Fruit fly (Drosophila melanogaster) whole organism, embryonic: ENCODE results near the gene CG43163.
A peak's percentile ranks its signal among the peaks of the same experiment; 100 is the strongest.

Experiments
- Aef1 ChIP-seq: fragments of 200-800 bp; sonication (Bioruptor generic); IDR thresholded peaks from 3 replicates; pipeline ENCODE4 v1.3.6; 2022; ENCODE audit warnings: missing biosample characterization, missing genetic modification characterization
- B-H2 ChIP-seq: fragments of 200-800 bp; sonication (Bioruptor generic); optimal IDR thresholded peaks from 2 replicates; lab custom pipeline; 2018; ENCODE audit warnings: missing biosample characterization, mild to moderate bottlenecking, missing genetic modification characterization
- BEAF-32 ChIP-seq: fragments of 200-800 bp; sonication (Bioruptor generic); optimal IDR thresholded peaks from 3 replicates; lab custom pipeline; 2017; ENCODE audit warnings: missing biosample characterization, missing genetic modification characterization, mild to moderate bottlenecking, moderate library complexity, missing genetic modification reagents
- C15 ChIP-seq: fragments of 200-800 bp; sonication (Bioruptor generic); IDR thresholded peaks from 3 replicates; pipeline ENCODE4 v1.3.6; 2022; ENCODE audit warnings: missing biosample characterization, missing genetic modification characterization
- CG11093 ChIP-seq: fragments of 200-800 bp; sonication (Bioruptor generic); IDR thresholded peaks from 3 replicates; pipeline ENCODE4 v1.3.6; 2022; ENCODE audit warnings: missing biosample characterization, missing genetic modification characterization
- CG11695 ChIP-seq: fragments of 200-800 bp; sonication (Bioruptor generic); IDR thresholded peaks from 3 replicates; pipeline ENCODE4 v1.3.6; 2022; ENCODE audit warnings: missing biosample characterization, missing genetic modification characterization
- CG12155 ChIP-seq: fragments of 200-800 bp; sonication (Bioruptor generic); optimal IDR thresholded peaks from 3 replicates; lab custom pipeline; 2016; ENCODE audit warnings: missing biosample characterization, missing genetic modification characterization
- CG13287 ChIP-seq: fragments of 200-800 bp; sonication (Bioruptor generic); IDR thresholded peaks from 2 replicates; pipeline ENCODE4 v1.3.6; 2022; ENCODE audit warnings: missing biosample characterization, missing genetic modification characterization; ENCODE audit not compliant: partially characterized antibody
- CG14965 ChIP-seq: fragments of 200-800 bp; sonication (Bioruptor generic); optimal IDR thresholded peaks from 2 replicates; lab custom pipeline; 2016; ENCODE audit warnings: missing biosample characterization, missing genetic modification characterization, borderline replicate concordance
- CG15479 ChIP-seq: fragments of 200-800 bp; sonication (Bioruptor generic); optimal IDR thresholded peaks from 3 replicates; lab custom pipeline; 2019; ENCODE audit warnings: missing biosample characterization, mild to moderate bottlenecking, missing genetic modification characterization, moderate library complexity
- CG15514 ChIP-seq: fragments of 200-800 bp; sonication (Bioruptor generic); optimal IDR thresholded peaks from 3 replicates; lab custom pipeline; 2017; ENCODE audit warnings: missing biosample characterization, missing genetic modification characterization, mild to moderate bottlenecking, moderate library complexity, missing genetic modification reagents
- CG17186 ChIP-seq: fragments of 200-800 bp; sonication (Bioruptor generic); optimal IDR thresholded peaks from 3 replicates; lab custom pipeline; 2017; ENCODE audit warnings: missing biosample characterization, missing genetic modification reagents, missing genetic modification characterization
- CG2202 ChIP-seq: fragments of 200-800 bp; sonication (Bioruptor generic); optimal IDR thresholded peaks from 2 replicates; lab custom pipeline; 2018; ENCODE audit warnings: missing biosample characterization, mild to moderate bottlenecking, missing genetic modification characterization
- CG2875 ChIP-seq: fragments of 200-800 bp; sonication (Bioruptor generic); optimal IDR thresholded peaks from 2 replicates; lab custom pipeline; 2017; ENCODE audit warnings: missing biosample characterization, mild to moderate bottlenecking, missing genetic modification characterization, missing genetic modification reagents
- CG3407 ChIP-seq: fragments of 200-800 bp; sonication (Bioruptor generic); optimal IDR thresholded peaks from 2 replicates; lab custom pipeline; 2018; ENCODE audit warnings: missing biosample characterization, mild to moderate bottlenecking, missing genetic modification characterization
- CG3726 ChIP-seq: fragments of 200-800 bp; sonication (Bioruptor generic); IDR thresholded peaks from 3 replicates; pipeline ENCODE4, ENCODE4 v1.3.6; 2022; ENCODE audit warnings: missing biosample characterization, missing genetic modification characterization
- CG7745 ChIP-seq: fragments of 200-800 bp; sonication (Bioruptor generic); optimal IDR thresholded peaks from 2 replicates; lab custom pipeline; 2018; ENCODE audit warnings: missing biosample characterization, mild to moderate bottlenecking, missing genetic modification characterization, moderate library complexity
- Dref ChIP-seq: fragments of 200-800 bp; sonication (Bioruptor generic); IDR thresholded peaks from 2 replicates; pipeline ENCODE4 v1.3.6; 2022; ENCODE audit warnings: missing biosample characterization, missing genetic modification characterization
- Fer2 ChIP-seq: fragments of 200-800 bp; sonication (Bioruptor generic); optimal IDR thresholded peaks from 2 replicates; lab custom pipeline; 2018; ENCODE audit warnings: missing biosample characterization, mild to moderate bottlenecking, missing genetic modification characterization, moderate library complexity
- MESR4 ChIP-seq: fragments of 200-800 bp; sonication (Bioruptor generic); optimal IDR thresholded peaks from 2 replicates; lab custom pipeline; 2018; ENCODE audit warnings: missing biosample characterization, mild to moderate bottlenecking, missing genetic modification characterization, moderate library complexity
- Med ChIP-seq: fragments of 200-800 bp; sonication (Bioruptor generic); peaks from one replicate; lab custom pipeline; 2016; ENCODE audit warnings: missing biosample characterization, missing genetic modification characterization, mild to moderate bottlenecking, inconsistent platforms, moderate library complexity
- Meics ChIP-seq: fragments of 200-800 bp; sonication (Bioruptor generic); optimal IDR thresholded peaks from 2 replicates; lab custom pipeline; 2017; ENCODE audit warnings: missing biosample characterization, mild to moderate bottlenecking, missing genetic modification characterization
- Mes4 ChIP-seq: fragments of 200-800 bp; sonication (Bioruptor generic); optimal IDR thresholded peaks from 2 replicates; lab custom pipeline; 2016; ENCODE audit warnings: missing biosample characterization, missing genetic modification characterization
- NK7.1 ChIP-seq: fragments of 200-800 bp; sonication (Bioruptor generic); optimal IDR thresholded peaks from 3 replicates; lab custom pipeline; 2016; ENCODE audit warnings: missing biosample characterization, missing genetic modification characterization
- NfI ChIP-seq: fragments of 200-800 bp; sonication (Bioruptor generic); optimal IDR thresholded peaks from 3 replicates; lab custom pipeline; 2018; ENCODE audit warnings: missing biosample characterization, mild to moderate bottlenecking, missing genetic modification characterization, moderate library complexity
- btn ChIP-seq: fragments of 200-800 bp; sonication (Bioruptor generic); optimal IDR thresholded peaks from 2 replicates; lab custom pipeline; 2016; ENCODE audit warnings: missing biosample characterization, missing genetic modification characterization
- caup ChIP-seq: fragments of 200-800 bp; sonication (Bioruptor generic); optimal IDR thresholded peaks from 3 replicates; lab custom pipeline; 2017; ENCODE audit warnings: missing biosample characterization, mild to moderate bottlenecking, missing genetic modification characterization, moderate library complexity; ENCODE audit not compliant: severe bottlenecking
- chn ChIP-seq: fragments of 200-800 bp; sonication (Bioruptor generic); optimal IDR thresholded peaks from 2 replicates; lab custom pipeline; 2016; ENCODE audit warnings: missing biosample characterization, missing genetic modification characterization
- crc ChIP-seq: fragments of 200-800 bp; sonication (Bioruptor generic); optimal IDR thresholded peaks from 2 replicates; lab custom pipeline; 2016; ENCODE audit warnings: missing biosample characterization, missing genetic modification characterization
- dm ChIP-seq: fragments of 200-800 bp; sonication (Bioruptor generic); optimal IDR thresholded peaks from 3 replicates; lab custom pipeline; 2016; ENCODE audit warnings: missing biosample characterization, missing genetic modification characterization
- dmrt99B ChIP-seq: fragments of 200-800 bp; sonication (Bioruptor generic); optimal IDR thresholded peaks from 2 replicates; lab custom pipeline; 2018; ENCODE audit warnings: missing biosample characterization, mild to moderate bottlenecking, missing genetic modification characterization, moderate library complexity
- exex ChIP-seq: fragments of 200-800 bp; sonication (Bioruptor generic); optimal IDR thresholded peaks from 4 replicates; lab custom pipeline; 2018; ENCODE audit warnings: missing biosample characterization, mild to moderate bottlenecking, missing genetic modification characterization, moderate library complexity
- jigr1 ChIP-seq: fragments of 200-800 bp; sonication (Bioruptor generic); IDR thresholded peaks from 3 replicates; pipeline ENCODE4 v1.3.6; 2022; ENCODE audit warnings: missing biosample characterization, missing genetic modification characterization
- kah ChIP-seq: fragments of 200-800 bp; sonication (Bioruptor generic); optimal IDR thresholded peaks from 2 replicates; lab custom pipeline; 2018; ENCODE audit warnings: missing biosample characterization, mild to moderate bottlenecking, missing genetic modification characterization
- knrl ChIP-seq: fragments of 200-800 bp; sonication (Bioruptor generic); IDR thresholded peaks from 3 replicates; pipeline ENCODE4 v1.3.6; 2022; ENCODE audit warnings: missing biosample characterization, missing genetic modification characterization; ENCODE audit not compliant: partially characterized antibody
- lola ChIP-seq, 3 experiments: fragments of >200 bp in 2 of 3; fragments of 200-800 bp in 1 of 3; sonication (Bioruptor generic) in 1 of 3; optimal IDR thresholded peaks; 2 replicates each; lab custom pipeline; 2017 to 2019; ENCODE audit warnings: missing biosample characterization in 3 of 3, missing genetic modification characterization in 3 of 3, mild to moderate bottlenecking in 1 of 3, moderate library complexity in 1 of 3
- nau ChIP-seq: fragments of 200-800 bp; sonication (Bioruptor generic); optimal IDR thresholded peaks from 3 replicates; lab custom pipeline; 2017; ENCODE audit warnings: missing biosample characterization, mild to moderate bottlenecking, missing genetic modification characterization, missing genetic modification reagents
- nerfin-2 ChIP-seq: fragments of 200-800 bp; sonication (Bioruptor generic); IDR thresholded peaks from 2 replicates; pipeline ENCODE4 v1.3.6; 2022; ENCODE audit warnings: missing biosample characterization, missing genetic modification characterization; ENCODE audit not compliant: partially characterized antibody
- phol ChIP-seq: fragments of 200-800 bp; sonication (Bioruptor generic); optimal IDR thresholded peaks from 3 replicates; lab custom pipeline; 2018; ENCODE audit warnings: missing biosample characterization, mild to moderate bottlenecking, missing genetic modification characterization, moderate library complexity
- pzg ChIP-seq: fragments of 200-800 bp; sonication (Bioruptor generic); optimal IDR thresholded peaks from 3 replicates; lab custom pipeline; 2018; ENCODE audit warnings: missing biosample characterization, mild to moderate bottlenecking, missing genetic modification characterization, moderate library complexity
- rib ChIP-seq: fragments of 200-800 bp; sonication (Bioruptor generic); IDR thresholded peaks from 2 replicates; pipeline ENCODE4 v1.3.6; 2022; ENCODE audit warnings: missing biosample characterization, missing genetic modification characterization
- schlank ChIP-seq: fragments of 200-800 bp; sonication (Bioruptor generic); optimal IDR thresholded peaks from 2 replicates; lab custom pipeline; 2018; ENCODE audit warnings: missing biosample characterization, mild to moderate bottlenecking, missing genetic modification characterization
- sd ChIP-seq: fragments of 200-800 bp; sonication (Bioruptor generic); optimal IDR thresholded peaks from 3 replicates; lab custom pipeline; 2018; ENCODE audit warnings: missing biosample characterization, mild to moderate bottlenecking, missing genetic modification characterization, moderate library complexity
- sim ChIP-seq: fragments of 200-800 bp; sonication (Bioruptor generic); IDR thresholded peaks from 2 replicates; pipeline ENCODE4 v1.3.6; 2022; ENCODE audit warnings: missing biosample characterization, missing genetic modification characterization
- stwl ChIP-seq: fragments of 200-800 bp; sonication (Bioruptor generic); optimal IDR thresholded peaks from 3 replicates; lab custom pipeline; 2018; ENCODE audit warnings: missing biosample characterization, mild to moderate bottlenecking, missing genetic modification characterization, moderate library complexity
- toy ChIP-seq: fragments of 200-800 bp; sonication (Bioruptor generic); IDR thresholded peaks from 2 replicates; pipeline ENCODE4 v1.3.6; 2022; ENCODE audit warnings: missing biosample characterization, missing genetic modification characterization
- trem ChIP-seq: fragments of 200-800 bp; optimal IDR thresholded peaks from 3 replicates; lab custom pipeline; 2019; ENCODE audit warnings: missing biosample characterization, mild to moderate bottlenecking, missing genetic modification characterization, moderate library complexity
- z ChIP-seq: fragments of 200-800 bp; sonication (Bioruptor generic); IDR thresholded peaks from 3 replicates; pipeline ENCODE4 v1.3.6; 2022; ENCODE audit warnings: missing biosample characterization, missing genetic modification characterization

Gene CG43163

dm6 chr3L:8534386-8535306 lies 27.7 kb upstream of the CG43163 start, which contains the start of gene ergic53 (continued):
- TF ChIP-seq Aef1, result no peak
- no peak for TF ChIP-seq CG2875 (GFP tag; lab: Kevin White, UChicago)
- TF ChIP-seq knrl (GFP tag; lab: Robert Waterston, UW), result peak; percentile 66; the same call in 2 of the 3 replicates
- peak; percentile 57 for TF ChIP-seq stwl (tag; lab: Kevin White, UChicago)
- peak; percentile 48 for TF ChIP-seq pzg (GFP tag; lab: Kevin White, UChicago)
- TF ChIP-seq z, result no peak
- no peak for TF ChIP-seq NfI (GFP tag; lab: Kevin White, UChicago)
- TF ChIP-seq BEAF-32 (GFP tag; lab: Kevin White, UChicago), result peak; percentile 76
- no peak for TF ChIP-seq CG11695
- TF ChIP-seq btn (GFP tag; lab: Kevin White, UChicago), result no peak
- TF ChIP-seq CG3407 (GFP tag; lab: Kevin White, UChicago), result no peak
- no peak for TF ChIP-seq caup (GFP tag; lab: Kevin White, UChicago)
- TF ChIP-seq CG12155 (GFP tag; lab: Kevin White, UChicago), result peak; percentile 22
- no peak for TF ChIP-seq C15
- TF ChIP-seq sim, result no peak
- no peak for TF ChIP-seq jigr1 (GFP tag; lab: Robert Waterston, UW)
- no peak for TF ChIP-seq Mes4 (GFP tag; lab: Kevin White, UChicago)
- no peak for TF ChIP-seq schlank (tag; lab: Kevin White, UChicago)
- no peak for TF ChIP-seq crc
- TF ChIP-seq lola (GFP tag; optimal IDR thresholded peaks at IDR 0.05; lab: Kevin White, UChicago), result peak in 1 of 3 experiments; percentile 13
- TF ChIP-seq toy (GFP tag; lab: Robert Waterston, UW), result no peak
- TF ChIP-seq exex, result peak; percentile 33
- TF ChIP-seq CG15514, result peak; percentile 28
- no peak for TF ChIP-seq Fer2 (tag; lab: Kevin White, UChicago)
- peak; percentile 51 for TF ChIP-seq phol (tag; lab: Kevin White, UChicago)
- TF ChIP-seq Med, result peak; percentile 71
- peak; percentile 100 for TF ChIP-seq sd
- peak; percentile 82 for TF ChIP-seq Dref (GFP tag; lab: Robert Waterston, UW)
- no peak for TF ChIP-seq rib (GFP tag; lab: Robert Waterston, UW)
- peak; percentile 11 for TF ChIP-seq CG15479 (GFP tag; lab: Kevin White, UChicago)
- TF ChIP-seq Meics, result no peak
- TF ChIP-seq MESR4 (GFP tag; lab: Kevin White, UChicago), result peak; percentile 96
- no peak for TF ChIP-seq CG7745 (tag; lab: Kevin White, UChicago)
- TF ChIP-seq nerfin-2, result peak; percentile 77
- TF ChIP-seq CG14965 (GFP tag; lab: Kevin White, UChicago), result no peak
- peak; percentile 11 for TF ChIP-seq CG17186 (GFP tag; lab: Kevin White, UChicago)
- TF ChIP-seq kah (GFP tag; lab: Kevin White, UChicago), result no peak
- TF ChIP-seq dmrt99B, result no peak
- TF ChIP-seq CG2202 (tag; lab: Kevin White, UChicago), result no peak
- TF ChIP-seq trem (tag; lab: Kevin White, UChicago), result peak; percentile 30
- TF ChIP-seq CG11093, result no peak
- TF ChIP-seq CG3726 (GFP tag; lab: Robert Waterston, UW), result no peak
- TF ChIP-seq CG13287 (GFP tag; lab: Robert Waterston, UW), result peak; percentile 76
- TF ChIP-seq chn (GFP tag; lab: Kevin White, UChicago), result peak; percentile 13
- no peak for TF ChIP-seq dm (GFP tag; lab: Kevin White, UChicago)
- TF ChIP-seq B-H2 (GFP tag; lab: Kevin White, UChicago), result no peak
- no peak for TF ChIP-seq NK7.1 (GFP tag; lab: Kevin White, UChicago)
- no peak for TF ChIP-seq nau (GFP tag; lab: Kevin White, UChicago)
